Worm (Caenorhabditis elegans): Measurements from ENCODE around the gene C28F5.1.

DNA sequence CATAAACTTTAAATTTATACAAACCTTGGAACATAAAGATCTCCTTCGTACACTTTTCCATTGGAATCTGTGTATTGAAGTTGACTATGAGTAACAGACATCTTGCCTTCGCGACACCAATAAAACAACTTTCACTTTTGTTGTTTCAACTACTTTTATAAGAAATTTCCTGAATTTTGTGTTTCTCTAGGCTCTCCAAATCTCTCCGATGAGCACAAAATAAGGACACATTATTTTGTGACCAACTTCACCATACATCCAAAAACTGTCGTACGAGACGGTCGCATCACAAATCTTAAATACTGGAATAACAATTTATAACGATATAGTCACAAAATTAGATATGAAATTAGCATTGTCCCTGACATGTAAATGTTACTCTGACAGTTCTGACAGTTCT, 46.4 kb upstream of the C28F5.1 start, which contains the start of gene D1022.5:
- no peak for TF ChIP-seq nhr-237 (tag; optimal IDR thresholded peaks at IDR 0.05)
- TF ChIP-seq eor-1 (tag; optimal IDR thresholded peaks at IDR 0.05), result no peak
- no peak for TF ChIP-seq fos-1 (tag; optimal IDR thresholded peaks at IDR 0.05)
- TF ChIP-seq egl-27 (tag; optimal IDR thresholded peaks at IDR 0.05), result no peak
- TF ChIP-seq ama-1 (optimal IDR thresholded peaks at IDR 0.05), result no peak
- TF ChIP-seq nfya-1 (tag; optimal IDR thresholded peaks at IDR 0.05; ENCODE audit: insufficient read depth), result no peak
- TF ChIP-seq ztf-4 (tag; optimal IDR thresholded peaks at IDR 0.05), result no peak
- no peak for TF ChIP-seq unc-39 (tag; optimal IDR thresholded peaks at IDR 0.05)
- no peak for TF ChIP-seq ceh-82 (tag; optimal IDR thresholded peaks at IDR 0.05)
- TF ChIP-seq nhr-23 (tag; optimal IDR thresholded peaks at IDR 0.05), result no peak
- no peak for TF ChIP-seq elt-2 (tag; optimal IDR thresholded peaks at IDR 0.05)
- no peak for TF ChIP-seq unc-62 (GFP tag; optimal IDR thresholded peaks at IDR 0.05)
- TF ChIP-seq sea-2 (GFP tag; optimal IDR thresholded peaks at IDR 0.05), result no peak
- TF ChIP-seq egl-5 (tag; optimal IDR thresholded peaks at IDR 0.05), result no peak

Data from whole organism, L3 larva.